Worm (Caenorhabditis elegans): ENCODE data around the gene tyr-6.

DNA sequence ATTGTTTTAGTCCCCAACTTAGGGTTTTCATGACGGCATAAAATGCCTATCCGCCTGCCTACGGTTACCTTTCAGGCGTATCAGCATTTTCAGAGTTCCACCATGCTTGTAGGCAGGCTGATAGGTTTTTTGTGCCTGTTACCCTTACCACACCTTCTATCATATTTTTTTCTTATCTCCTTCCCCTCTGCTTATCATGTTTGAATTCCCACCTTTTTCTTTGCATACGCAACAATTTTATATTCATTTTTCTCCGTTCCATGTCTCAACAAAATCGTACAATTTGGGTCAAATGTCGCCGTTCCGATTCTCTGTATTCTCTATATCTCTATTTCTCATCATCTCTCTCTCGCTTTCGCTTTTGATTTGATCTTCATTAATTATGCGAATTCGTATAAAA lies 39.3 kb downstream of the tyr-6 start, which contains the start of gene C01G5.9:
- TF ChIP-seq klf-2 (GFP tag; conservative IDR thresholded peaks at IDR 0.05) (no peak), ztf-29 (GFP tag; IDR thresholded peaks at IDR 0.05) (no peak)
